Worm (Caenorhabditis elegans): ENCODE measurements around the gene mdt-30.

- TF ChIP-seq ceh-13 (GFP tag; optimal IDR thresholded peaks at IDR 0.05) (peak; percentile 100), flt-1 (GFP tag; IDR thresholded peaks at IDR 0.05) (peak; percentile 98), ama-1 (optimal IDR thresholded peaks at IDR 0.05) (no peak), B0310.2 (tag; optimal IDR thresholded peaks at IDR 0.05) (peak; percentile 100), sea-1 (GFP tag; conservative IDR thresholded peaks at IDR 0.05) (peak; percentile 100)
These were observed 15.9 kb upstream of the mdt-30 start for ce11 chrIII:8043784-8044183.
